Fruit fly (Drosophila melanogaster): ENCODE data around the gene RpL10Ab.
A peak's percentile ranks its signal among the peaks of the same experiment; 100 is the strongest.

RpL10Ab gene

dm6 chr3L:11822446-11823334 lies at the start of gene RpL10Ab (continued):
- TF ChIP-seq topi (GFP tag; optimal IDR thresholded peaks at IDR 0.05) (peak; percentile 50), CG6276 (GFP tag; optimal IDR thresholded peaks at IDR 0.05) (no peak), CG6163 (GFP tag; IDR thresholded peaks at IDR 0.05) (peak; percentile 63), CG8119 (GFP tag; IDR thresholded peaks at IDR 0.05) (peak; percentile 48; the same call in 1 of the 3 replicates), eg (GFP tag; IDR thresholded peaks at IDR 0.05) (peak; percentile 71), CG9139 (GFP tag; optimal IDR thresholded peaks at IDR 0.05) (peak; percentile 18), Smox (GFP tag; optimal IDR thresholded peaks at IDR 0.05) (peak; percentile 5), fd85E (GFP tag; optimal IDR thresholded peaks at IDR 0.05) (no peak), CG3032 (tag; optimal IDR thresholded peaks at IDR 0.05) (peak; percentile 35), CG31627 (GFP tag; optimal IDR thresholded peaks at IDR 0.05) (peak; percentile 45), OdsH (GFP tag; optimal IDR thresholded peaks at IDR 0.05) (peak; percentile 40)

- TF ChIP-seq CG31627 (GFP tag; optimal IDR thresholded peaks at IDR 0.05) (no peak), CG8319 (GFP tag; optimal IDR thresholded peaks at IDR 0.05) (no peak), Sox102F (GFP tag; optimal IDR thresholded peaks at IDR 0.05) (no peak), fd85E (GFP tag; optimal IDR thresholded peaks at IDR 0.05) (no peak), eg (GFP tag; IDR thresholded peaks at IDR 0.05) (no peak), Eip78C (GFP tag) (no peak), Sox14 (GFP tag; optimal IDR thresholded peaks at IDR 0.05) (no peak), svp (GFP tag) (peak; percentile 77), achi (GFP tag; optimal IDR thresholded peaks at IDR 0.05) (no peak)
Observed at dm6 chr3L:11773796-11774195, 48.9 kb upstream of the RpL10Ab start.

- TF ChIP-seq svp (GFP tag) (no peak), dac (GFP tag; optimal IDR thresholded peaks at IDR 0.05) (no peak), CG11902 (GFP tag; optimal IDR thresholded peaks at IDR 0.05) (no peak), vri (GFP tag; optimal IDR thresholded peaks at IDR 0.05) (no peak), Sox14 (GFP tag; optimal IDR thresholded peaks at IDR 0.05) (no peak), Eip78C (GFP tag) (no peak), cyc (GFP tag; optimal IDR thresholded peaks at IDR 0.05) (no peak), CG7368 (GFP tag; optimal IDR thresholded peaks at IDR 0.05) (no peak), CG8632 (GFP tag; optimal IDR thresholded peaks at IDR 0.05) (no peak), CG10669 (GFP tag; optimal IDR thresholded peaks at IDR 0.05) (no peak), CG6276 (GFP tag; optimal IDR thresholded peaks at IDR 0.05) (no peak)
Observed at dm6 chr3L:11774401-11774800, 48.2 kb upstream of the RpL10Ab start, which contains the start of gene Tim13. Tim13 (minus strand) TSS chr3L:11774501.

dm6 chr3L:11776731-11777130 lies 45.9 kb upstream of the RpL10Ab start, which contains the start of gene CG14131:
CG14131 (plus strand) TSS chr3L:11777073.
- TF ChIP-seq vri (GFP tag; optimal IDR thresholded peaks at IDR 0.05) (peak; percentile 78), CG8632 (GFP tag; optimal IDR thresholded peaks at IDR 0.05) (no peak), Sox14 (GFP tag; optimal IDR thresholded peaks at IDR 0.05) (peak; percentile 17)

dm6 chr3L:11777348-11777958 lies 45.2 kb upstream of the RpL10Ab start:
- peak; percentile 87 for TF ChIP-seq svp (GFP tag)
- peak; percentile 41 for TF ChIP-seq vri (GFP tag; optimal IDR thresholded peaks at IDR 0.05)
- TF ChIP-seq Hr38 (GFP tag; optimal IDR thresholded peaks at IDR 0.05) = no peak

- TF ChIP-seq fd85E (GFP tag; optimal IDR thresholded peaks at IDR 0.05) (no peak), Sox15 (GFP tag; optimal IDR thresholded peaks at IDR 0.05) (no peak), CG15336 (GFP tag; IDR thresholded peaks at IDR 0.05) (peak; percentile 80), Hr39 (GFP tag; optimal IDR thresholded peaks at IDR 0.05) (no peak), achi (GFP tag; optimal IDR thresholded peaks at IDR 0.05) (peak; percentile 10), eg (GFP tag; IDR thresholded peaks at IDR 0.05) (peak; percentile 73), spab (GFP tag; optimal IDR thresholded peaks at IDR 0.05) (no peak), vri (GFP tag; optimal IDR thresholded peaks at IDR 0.05) (no peak), CG4318 (GFP tag; optimal IDR thresholded peaks at IDR 0.05) (no peak), svp (GFP tag) (peak; percentile 45), CG6163 (GFP tag; IDR thresholded peaks at IDR 0.05) (peak; percentile 74), net (GFP tag; optimal IDR thresholded peaks at IDR 0.05) (peak; percentile 29), CG6854 (GFP tag; optimal IDR thresholded peaks at IDR 0.05) (no peak), topi (GFP tag; optimal IDR thresholded peaks at IDR 0.05) (no peak), Hr4 (GFP tag; optimal IDR thresholded peaks at IDR 0.05) (peak; percentile 70), Gug (GFP tag; IDR thresholded peaks at IDR 0.05) (peak; percentile 50), CG34406 (GFP tag; optimal IDR thresholded peaks at IDR 0.05) (no peak), Blimp-1 (GFP tag; optimal IDR thresholded peaks at IDR 0.05) (no peak), Eip78C (GFP tag) (no peak), CG7368 (GFP tag; optimal IDR thresholded peaks at IDR 0.05) (no peak), Hr38 (GFP tag; optimal IDR thresholded peaks at IDR 0.05) (no peak), fkh (GFP tag; optimal IDR thresholded peaks at IDR 0.05) (no peak), CG8632 (GFP tag; optimal IDR thresholded peaks at IDR 0.05) (no peak), CG9139 (GFP tag; optimal IDR thresholded peaks at IDR 0.05) (no peak)
Observed at dm6 chr3L:11785291-11785690, 37.4 kb upstream of the RpL10Ab start.
